Worm (Caenorhabditis elegans) whole organism, midembryonic: ENCODE results near the gene ZK84.2.

Experiments
- T22C8.4 ChIP-seq: fragments of 200-800 bp; sonication (Bioruptor generic); IDR thresholded peaks from 2 replicates; pipeline ENCODE4 v1.3.6; 2022; ENCODE audit warnings: missing genetic modification characterization, missing compliant biosample characterization
- flt-1 ChIP-seq: fragments of 200-800 bp; sonication (Bioruptor generic); IDR thresholded peaks from 2 replicates; pipeline ENCODE4 v1.3.6; 2022; ENCODE audit warnings: missing genetic modification characterization, missing compliant biosample characterization

DNA sequence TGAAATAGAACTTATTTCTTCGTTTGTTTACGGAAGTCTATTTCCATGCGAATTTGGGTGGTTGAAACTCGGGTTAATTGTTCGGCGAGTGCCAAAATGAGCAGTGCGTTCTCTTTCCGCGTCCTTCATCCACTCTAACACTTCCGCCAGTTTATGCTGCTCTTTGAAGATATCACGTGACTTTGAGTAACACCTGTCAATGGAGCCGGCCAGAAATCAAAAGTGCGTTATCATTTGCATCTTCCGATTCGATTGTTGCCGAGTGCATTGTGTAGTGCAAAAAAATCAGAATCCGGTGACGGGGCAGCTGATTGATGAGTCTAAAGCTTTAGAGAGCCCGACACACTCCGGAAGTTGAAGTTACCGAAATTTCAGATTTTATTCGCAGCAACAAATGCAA is 13.2 kb upstream of the ZK84.2 start:
- TF ChIP-seq T22C8.4, result no peak
- no peak for TF ChIP-seq flt-1 (GFP tag; lab: Robert Waterston, UW)
